Worm (Caenorhabditis elegans) whole organism, young adult: ENCODE data around the gene mmaa-1.

ENCODE experiments used
- B0019.2 ChIP-seq: fragments of 200-800 bp; sonication (Bioruptor generic); conservative IDR thresholded peaks from 2 replicates; pipeline ENCODE4 v1.3.6; 2022; ENCODE audit warnings: missing genetic modification reagents, missing genetic modification characterization, missing compliant biosample characterization
- F49E8.2 ChIP-seq: sonication (generic microtip); optimal IDR thresholded peaks from 3 replicates; lab custom pipeline; 2017; ENCODE audit warnings: missing genetic modification characterization, mild to moderate bottlenecking, missing compliant biosample characterization, antibody characterized with exemption, moderate library complexity; ENCODE audit not compliant: insufficient read depth
- ama-1 ChIP-seq, 3 experiments: fragments of 150-350 bp in 1 of 3; sonication (generic microtip) in 2 of 3; optimal IDR thresholded peaks; 2 replicates each; lab custom pipeline; 2014 to 2018; ENCODE audit warnings: missing biosample characterization in 2 of 3, missing genetic modification characterization in 2 of 3, missing genetic modification reagents in 2 of 3
- athp-1 ChIP-seq: sonication (generic microtip); optimal IDR thresholded peaks from 2 replicates; lab custom pipeline; 2017; ENCODE audit warnings: mild to moderate bottlenecking, missing genetic modification characterization, missing compliant biosample characterization
- bed-1 ChIP-seq: fragments of 200-800 bp; sonication (Bioruptor generic); IDR thresholded peaks from 2 replicates; pipeline ENCODE4 v1.3.6; 2022; ENCODE audit warnings: missing genetic modification reagents, missing genetic modification characterization, missing compliant biosample characterization
- dpl-1 ChIP-seq: fragments of 150-350 bp; optimal IDR thresholded peaks from 2 replicates; lab custom pipeline; 2014; ENCODE audit warnings: missing biosample characterization, missing genetic modification reagents, missing genetic modification characterization
- hrde-1 ChIP-seq: sonication (generic microtip); optimal IDR thresholded peaks from 2 replicates; lab custom pipeline; 2016; ENCODE audit warnings: missing genetic modification characterization, mild to moderate bottlenecking, missing compliant biosample characterization, moderate library complexity, missing genotype, missing genetic modification reagents, borderline replicate concordance
- lin-35 ChIP-seq, 3 experiments: fragments of 150-350 bp in 2 of 3; sonication (generic microtip) in 1 of 3; optimal IDR thresholded peaks; 2 replicates each; lab custom pipeline; 2014 to 2018; ENCODE audit warnings: missing biosample characterization in 3 of 3, missing genetic modification characterization in 3 of 3, missing genetic modification reagents in 3 of 3
- madf-3 ChIP-seq: fragments of 200-800 bp; sonication (Bioruptor generic); IDR thresholded peaks from 2 replicates; pipeline ENCODE4 v1.3.6; 2022; ENCODE audit warnings: missing genetic modification reagents, missing genetic modification characterization, missing compliant biosample characterization
- madf-8 ChIP-seq: fragments of 200-800 bp; sonication (Bioruptor generic); conservative IDR thresholded peaks from 2 replicates; pipeline ENCODE4 v1.3.6; 2022; ENCODE audit warnings: missing genetic modification reagents, missing genetic modification characterization, missing compliant biosample characterization
- snpc-1.1 ChIP-seq: sonication (generic microtip); optimal IDR thresholded peaks from 2 replicates; lab custom pipeline; 2017; ENCODE audit warnings: missing genetic modification characterization, mild to moderate bottlenecking, missing compliant biosample characterization, antibody characterized with exemption, moderate library complexity, missing genotype, missing genetic modification reagents; ENCODE audit not compliant: insufficient read depth
- snpc-4 ChIP-seq, 5 experiments: fragments of 150-350 bp in 1 of 5; sonication (generic microtip) in 4 of 5; optimal IDR thresholded peaks; 2 replicates each; lab custom pipeline; 2014 to 2018; ENCODE audit warnings: missing genetic modification characterization in 5 of 5, missing biosample characterization in 3 of 5, antibody characterized with exemption in 2 of 5, mild to moderate bottlenecking in 2 of 5, missing compliant biosample characterization in 2 of 5, missing genotype in 2 of 5, moderate library complexity in 2 of 5, missing genetic modification reagents in 1 of 5
- unc-130 ChIP-seq: sonication (generic microtip); optimal IDR thresholded peaks from 2 replicates; lab custom pipeline; 2016; ENCODE audit warnings: missing genetic modification reagents, missing genetic modification characterization, missing compliant biosample characterization
- unc-62 ChIP-seq: fragments of 150-350 bp; optimal IDR thresholded peaks from 2 replicates; lab custom pipeline; 2014; ENCODE audit warnings: missing biosample characterization, missing genetic modification reagents, missing genetic modification characterization

- no peak for TF ChIP-seq madf-3 (GFP tag; lab: Robert Waterston, UW)
- no peak for TF ChIP-seq F49E8.2 (tag; lab: Kevin White, UChicago)
- TF ChIP-seq unc-130 (GFP tag; lab: Kevin White, UChicago), result no peak
- no peak for TF ChIP-seq ama-1 (optimal IDR thresholded peaks at IDR 0.05; lab: Kevin White, UChicago)
- TF ChIP-seq ama-1 (GFP tag; optimal IDR thresholded peaks at IDR 0.05; lab: Kevin White, UChicago), result no peak
- no peak for TF ChIP-seq hrde-1 (tag; lab: Kevin White, UChicago)
- TF ChIP-seq athp-1 (tag; lab: Kevin White, UChicago), result no peak
- no peak for TF ChIP-seq madf-8
- TF ChIP-seq bed-1 (GFP tag; lab: Robert Waterston, UW), result no peak
- TF ChIP-seq lin-35 (GFP tag; optimal IDR thresholded peaks at IDR 0.05; lab: Kevin White, UChicago), result no peak
- TF ChIP-seq unc-62 (GFP tag; lab: Kevin White, UChicago), result no peak
- TF ChIP-seq snpc-1.1, result no peak
- TF ChIP-seq snpc-4 (GFP tag; optimal IDR thresholded peaks at IDR 0.05; lab: Kevin White, UChicago), result no peak
- no peak for TF ChIP-seq snpc-4 (tag; optimal IDR thresholded peaks at IDR 0.05; lab: Kevin White, UChicago)
- no peak for TF ChIP-seq dpl-1 (GFP tag; lab: Kevin White, UChicago)
- TF ChIP-seq B0019.2 (GFP tag; lab: Robert Waterston, UW), result no peak
These were observed 5.0 kb downstream of the mmaa-1 start for ce11 chrII:7095970-7096369.
